Fruit fly (Drosophila melanogaster) whole organism, wandering third instar larva: ENCODE data around the gene Cbp20.

Source experiments
- Abd-B ChIP-seq: fragments of >200 bp; optimal IDR thresholded peaks from 2 replicates; lab custom pipeline; 2017; ENCODE audit warnings: missing biosample characterization, missing genetic modification characterization
- CG32264 ChIP-seq: fragments of 200-800 bp; sonication (Bioruptor generic); optimal IDR thresholded peaks from 2 replicates; lab custom pipeline; 2016; ENCODE audit warnings: missing biosample characterization, missing genetic modification characterization
- CG9705 ChIP-seq: fragments of 200-800 bp; sonication (Bioruptor generic); optimal IDR thresholded peaks from 2 replicates; lab custom pipeline; 2018; ENCODE audit warnings: missing biosample characterization, mild to moderate bottlenecking, missing genetic modification characterization
- CrebA ChIP-seq: fragments of 200-800 bp; sonication (Bioruptor generic); optimal IDR thresholded peaks from 2 replicates; lab custom pipeline; 2016; ENCODE audit warnings: missing biosample characterization, mild to moderate bottlenecking, missing genetic modification characterization, borderline replicate concordance
- Dif ChIP-seq: fragments of 200-275, 200-300 bp; sonication (Bioruptor generic); optimal IDR thresholded peaks from 2 replicates; lab custom pipeline; 2018; ENCODE audit warnings: missing biosample characterization, missing genetic modification characterization; ENCODE audit not compliant: partially characterized antibody
- GATAd ChIP-seq: sonication (Bioruptor generic); optimal IDR thresholded peaks from 2 replicates; lab custom pipeline; 2016; ENCODE audit warnings: missing biosample characterization, missing genetic modification characterization
- HLH106 ChIP-seq: fragments of 200-800 bp; optimal IDR thresholded peaks from 3 replicates; lab custom pipeline; 2019; ENCODE audit warnings: missing biosample characterization, mild to moderate bottlenecking, missing genetic modification characterization, moderate library complexity
- Hnf4 ChIP-seq: fragments of 200-800 bp; sonication (Bioruptor generic); optimal IDR thresholded peaks from 2 replicates; lab custom pipeline; 2016; ENCODE audit warnings: missing biosample characterization, mild to moderate bottlenecking, missing genetic modification characterization
- Hr78 ChIP-seq: fragments of >200 bp; optimal IDR thresholded peaks from 2 replicates; lab custom pipeline; 2017; ENCODE audit warnings: missing biosample characterization, missing genetic modification characterization
- Hr83 ChIP-seq: fragments of 200-300 bp; sonication (Bioruptor generic); optimal IDR thresholded peaks from 2 replicates; lab custom pipeline; 2016; ENCODE audit warnings: missing biosample characterization, mild to moderate bottlenecking, missing genetic modification characterization, moderate library complexity; ENCODE audit not compliant: poor library complexity, severe bottlenecking
- Mio ChIP-seq: sonication (Bioruptor generic); optimal IDR thresholded peaks from 2 replicates; lab custom pipeline; 2016; ENCODE audit warnings: missing biosample characterization, missing genetic modification characterization
- Myc ChIP-seq: fragments of >200 bp; optimal IDR thresholded peaks from 2 replicates; lab custom pipeline; 2017
- OdsH ChIP-seq: fragments of 200-800 bp; sonication (Bioruptor generic); optimal IDR thresholded peaks from 2 replicates; lab custom pipeline; 2016; ENCODE audit warnings: missing biosample characterization, mild to moderate bottlenecking, missing genetic modification characterization
- Rel ChIP-seq, 2 experiments: fragments of 200-800 bp; sonication (Bioruptor generic) in 1 of 2; optimal IDR thresholded peaks; 2 replicates in 1 of 2; 3 replicates in 1 of 2; lab custom pipeline; 2016 to 2019; ENCODE audit warnings: mild to moderate bottlenecking in 2 of 2, missing biosample characterization in 2 of 2, missing genetic modification characterization in 2 of 2, moderate library complexity in 1 of 2
- Sp1 ChIP-seq: fragments of 200-800 bp; sonication (Bioruptor generic); optimal IDR thresholded peaks from 3 replicates; lab custom pipeline; 2019; ENCODE audit warnings: missing biosample characterization, mild to moderate bottlenecking, missing genetic modification characterization, moderate library complexity
- Vsx2 ChIP-seq: fragments of 200-300, 225-300 bp; sonication (Bioruptor generic); optimal IDR thresholded peaks from 2 replicates; lab custom pipeline; 2018; ENCODE audit warnings: missing biosample characterization, missing genetic modification characterization; ENCODE audit not compliant: partially characterized antibody
- br ChIP-seq: fragments of 200-800 bp; sonication (Bioruptor generic); optimal IDR thresholded peaks from 2 replicates; lab custom pipeline; 2016; ENCODE audit warnings: missing biosample characterization, missing genetic modification characterization
- brk ChIP-seq: fragments of 200-800 bp; sonication (Bioruptor generic); optimal IDR thresholded peaks from 2 replicates; lab custom pipeline; 2016; ENCODE audit warnings: missing biosample characterization, mild to moderate bottlenecking, missing genetic modification characterization
- dl ChIP-seq, 2 experiments: fragments of 175-275, 200-275 bp in 1 of 2; fragments of 200-275 bp in 1 of 2; sonication (Bioruptor generic); optimal IDR thresholded peaks; lab custom pipeline; 2018; ENCODE audit warnings: mild to moderate bottlenecking in 2 of 2, missing biosample characterization in 2 of 2, missing genetic modification characterization in 2 of 2, moderate library complexity in 2 of 2; ENCODE audit not compliant: partially characterized antibody in 2 of 2, insufficient read depth in 1 of 2
- dmrt93B ChIP-seq: fragments of 200-800 bp; sonication (Bioruptor generic); optimal IDR thresholded peaks from 2 replicates; lab custom pipeline; 2018; ENCODE audit warnings: missing biosample characterization, mild to moderate bottlenecking, missing genetic modification characterization
- dsf ChIP-seq: sonication (Bioruptor generic); optimal IDR thresholded peaks from 2 replicates; lab custom pipeline; 2016; ENCODE audit warnings: missing biosample characterization, missing genetic modification characterization, borderline replicate concordance
- ey ChIP-seq: fragments of 200-800 bp; sonication (Bioruptor generic); optimal IDR thresholded peaks from 2 replicates; lab custom pipeline; 2016; ENCODE audit warnings: missing biosample characterization, missing genetic modification characterization
- foxo ChIP-seq, 2 experiments: fragments of 200-800 bp; sonication (Bioruptor generic); optimal IDR thresholded peaks; 2 replicates in 1 of 2; 3 replicates in 1 of 2; lab custom pipeline; 2016 to 2017; ENCODE audit warnings: missing biosample characterization in 2 of 2, missing genetic modification characterization in 2 of 2
- h ChIP-seq: fragments of 200-800 bp; sonication (Bioruptor generic); optimal IDR thresholded peaks from 3 replicates; lab custom pipeline; 2016; ENCODE audit warnings: missing biosample characterization, mild to moderate bottlenecking, missing genetic modification characterization
- lola ChIP-seq: fragments of >200 bp; optimal IDR thresholded peaks from 2 replicates; lab custom pipeline; 2017; ENCODE audit warnings: missing biosample characterization, missing genetic modification characterization
- pan ChIP-seq: fragments of >200 bp; optimal IDR thresholded peaks from 2 replicates; lab custom pipeline; 2017
- psq ChIP-seq: fragments of 200-800 bp; sonication (Bioruptor generic); optimal IDR thresholded peaks from 3 replicates; lab custom pipeline; 2017; ENCODE audit warnings: missing biosample characterization, mild to moderate bottlenecking, missing genetic modification characterization, moderate library complexity
- rgr ChIP-seq: fragments of 200-800 bp; sonication (Bioruptor generic); optimal IDR thresholded peaks from 3 replicates; lab custom pipeline; 2016; ENCODE audit warnings: missing biosample characterization, mild to moderate bottlenecking, missing genetic modification characterization
- sage ChIP-seq: fragments of 200-800 bp; sonication (Bioruptor generic); optimal IDR thresholded peaks from 2 replicates; lab custom pipeline; 2016; ENCODE audit warnings: missing biosample characterization, mild to moderate bottlenecking, missing genetic modification characterization
- tai ChIP-seq: sonication (Bioruptor generic); optimal IDR thresholded peaks from 2 replicates; lab custom pipeline; 2016; ENCODE audit warnings: missing biosample characterization, missing genetic modification characterization
- usp ChIP-seq: fragments of >200 bp; optimal IDR thresholded peaks from 2 replicates; lab custom pipeline; 2017; ENCODE audit warnings: missing biosample characterization, missing genetic modification characterization

Gene Cbp20

DNA sequence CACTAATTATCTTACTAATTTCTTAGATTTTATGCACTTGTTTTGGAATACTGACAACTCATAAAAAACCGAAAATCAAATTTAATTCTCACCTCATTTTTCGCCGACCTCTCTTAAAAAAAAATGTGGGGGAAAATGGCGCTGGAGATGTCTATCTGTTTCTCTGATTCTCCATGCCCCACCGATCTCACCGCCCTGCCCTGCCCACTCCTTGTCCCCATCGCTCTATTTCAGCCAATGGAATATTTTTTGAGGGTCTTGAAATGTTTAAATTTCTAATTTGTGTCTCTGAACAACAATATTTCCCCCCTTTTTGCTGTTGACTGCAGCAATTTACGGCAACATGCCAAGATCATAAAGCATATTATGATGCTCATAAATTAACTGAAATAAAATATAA is 46.9 kb upstream of the Cbp20 start:
- no peak for TF ChIP-seq Abd-B
- TF ChIP-seq lola: no peak
- TF ChIP-seq Hnf4 (GFP tag; lab: Kevin White, UChicago): no peak

DNA sequence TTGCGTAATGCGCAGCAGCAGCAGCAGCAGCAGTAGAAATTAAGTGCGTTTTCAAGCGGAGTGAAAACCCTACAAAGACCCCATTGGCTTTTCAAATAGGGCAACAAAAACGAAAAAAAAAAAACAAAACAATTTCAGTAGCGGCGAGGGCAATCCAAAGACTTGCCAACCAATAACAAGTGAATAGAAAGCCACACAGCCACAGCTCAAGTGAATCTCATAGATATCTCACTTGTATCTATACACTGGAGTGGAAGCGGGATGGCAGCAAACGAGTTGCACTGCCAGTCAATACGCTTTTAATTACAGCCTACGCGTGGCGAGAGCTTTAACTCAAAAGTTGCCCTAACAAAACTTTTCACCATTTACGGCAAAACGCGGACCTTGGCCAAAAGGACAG is 46.2 kb upstream of the Cbp20 start:
- TF ChIP-seq tai (GFP tag; lab: Kevin White, UChicago) (no peak), Hnf4 (GFP tag; lab: Kevin White, UChicago) (no peak), OdsH (GFP tag; lab: Kevin White, UChicago) (no peak), CG9705 (no peak), Dif (GFP tag; lab: Kevin White, UChicago) (no peak), brk (GFP tag; lab: Kevin White, UChicago) (no peak), dmrt93B (GFP tag; lab: Kevin White, UChicago) (no peak), ey (no peak), Myc (no peak)
- TF ChIP-seq, all 38 proteins: peak for 0

DNA sequence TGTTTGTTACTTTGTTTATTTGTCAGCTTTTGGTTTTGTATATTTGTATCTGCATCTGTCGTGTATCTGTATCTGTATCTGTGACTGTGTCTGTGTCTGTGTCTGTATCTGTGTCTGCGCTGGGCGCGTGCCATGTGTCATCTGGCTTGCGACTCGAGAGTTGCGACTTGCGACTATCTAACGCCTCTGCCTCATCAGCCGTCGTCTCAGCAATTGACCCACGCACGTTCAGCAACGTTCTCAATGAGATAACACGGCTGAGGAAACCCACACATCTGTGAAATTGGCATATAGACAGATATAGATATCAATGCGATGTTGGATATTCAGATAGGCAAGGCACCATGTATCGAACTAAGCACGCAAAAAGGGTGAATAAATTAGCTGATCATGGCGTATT is 45.8 kb upstream of the Cbp20 start:
- TF ChIP-seq Sp1 (GFP tag; lab: Kevin White, UChicago) (no peak), Abd-B (no peak), Hr78 (no peak), psq (GFP tag; lab: Kevin White, UChicago) (no peak), usp (GFP tag; lab: Kevin White, UChicago) (no peak), Hnf4 (GFP tag; lab: Kevin White, UChicago) (no peak), pan (lab: Kevin White, UChicago) (no peak)

DNA sequence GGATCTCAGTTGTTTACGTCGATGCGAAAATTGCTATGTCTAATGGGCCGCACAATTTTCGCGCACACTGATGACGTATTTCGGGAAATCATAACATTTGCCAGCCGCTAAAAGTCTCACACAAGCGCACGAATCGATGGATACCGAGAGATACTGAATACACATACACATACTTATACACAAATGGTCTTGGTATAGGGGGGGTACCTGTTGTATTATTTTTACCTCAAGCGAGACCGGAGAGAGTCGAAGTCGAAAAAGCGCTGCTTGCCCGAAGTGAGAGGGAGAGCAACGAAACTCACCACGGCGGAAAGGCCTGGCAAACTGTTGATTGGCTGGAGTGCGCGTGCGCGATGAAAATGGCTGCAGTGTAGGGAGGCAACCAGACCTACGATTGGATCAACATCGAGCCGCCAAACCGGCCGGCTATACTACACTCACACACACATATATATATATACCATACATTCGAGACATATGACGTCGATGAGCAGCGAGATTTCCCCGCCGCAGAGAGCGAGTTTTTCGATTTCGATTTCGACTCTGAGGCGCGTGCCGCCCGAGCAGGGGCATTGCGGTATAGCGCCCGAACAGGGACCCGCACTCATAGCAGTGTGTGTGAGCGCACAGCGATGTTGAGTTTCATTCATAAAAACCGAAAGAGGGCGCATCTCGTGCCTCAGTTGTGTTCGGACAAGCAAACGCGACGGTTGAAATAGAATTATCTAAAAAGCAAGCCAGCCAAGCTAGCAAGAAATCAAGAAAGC is 42.9 kb upstream of the Cbp20 start:
- no peak for TF ChIP-seq HLH106
- TF ChIP-seq foxo (GFP tag; optimal IDR thresholded peaks at IDR 0.05; lab: Kevin White, UChicago): no peak
- TF ChIP-seq Vsx2 (GFP tag; lab: Kevin White, UChicago): peak; percentile 1
- no peak for TF ChIP-seq psq (GFP tag; lab: Kevin White, UChicago)
- TF ChIP-seq OdsH (GFP tag; lab: Kevin White, UChicago): no peak
- TF ChIP-seq tai (GFP tag; lab: Kevin White, UChicago): no peak
- TF ChIP-seq Hr78: no peak
- TF ChIP-seq CG32264 (GFP tag; lab: Kevin White, UChicago): no peak
- TF ChIP-seq sage (GFP tag; lab: Kevin White, UChicago): no peak
- peak; percentile 13 for TF ChIP-seq Rel (GFP tag; optimal IDR thresholded peaks at IDR 0.05; lab: Kevin White, UChicago)
- TF ChIP-seq Rel (tag; optimal IDR thresholded peaks at IDR 0.05; lab: Kevin White, UChicago): no peak
- no peak for TF ChIP-seq Mio (GFP tag; lab: Kevin White, UChicago)
- TF ChIP-seq Sp1 (GFP tag; lab: Kevin White, UChicago): no peak
- TF ChIP-seq GATAd (GFP tag; lab: Kevin White, UChicago): no peak
- peak; percentile 42 for TF ChIP-seq Myc
- no peak for TF ChIP-seq lola
- TF ChIP-seq CG9705: no peak
- TF ChIP-seq br (GFP tag; lab: Kevin White, UChicago): no peak
- TF ChIP-seq dl (GFP tag; optimal IDR thresholded peaks at IDR 0.05; lab: Kevin White, UChicago; ENCODE audit: insufficient read depth in 1 of 2, partially characterized antibody in 2 of 2): peak in 1 of 2 experiments; percentile 6
- TF ChIP-seq CrebA (GFP tag; lab: Kevin White, UChicago): peak; percentile 35
- no peak for TF ChIP-seq dsf (GFP tag; lab: Kevin White, UChicago)
- TF ChIP-seq h (GFP tag; lab: Kevin White, UChicago): peak; percentile 82
- TF ChIP-seq Hr83 (GFP tag; lab: Kevin White, UChicago): peak; percentile 10
- TF ChIP-seq Dif (GFP tag; lab: Kevin White, UChicago): peak; percentile 50
- no peak for TF ChIP-seq rgr
- peak; percentile 3 for TF ChIP-seq brk (GFP tag; lab: Kevin White, UChicago)
- TF ChIP-seq, all 38 proteins: peak for 9
